Worm (Caenorhabditis elegans) whole organism, dauer: ENCODE results near the gene ari-2.

Experiments
- unc-62 ChIP-seq: sonication (generic microtip); optimal IDR thresholded peaks from 2 replicates; lab custom pipeline; 2017; ENCODE audit warnings: missing biosample characterization, missing genetic modification reagents, missing genetic modification characterization

The ari-2 gene

DNA sequence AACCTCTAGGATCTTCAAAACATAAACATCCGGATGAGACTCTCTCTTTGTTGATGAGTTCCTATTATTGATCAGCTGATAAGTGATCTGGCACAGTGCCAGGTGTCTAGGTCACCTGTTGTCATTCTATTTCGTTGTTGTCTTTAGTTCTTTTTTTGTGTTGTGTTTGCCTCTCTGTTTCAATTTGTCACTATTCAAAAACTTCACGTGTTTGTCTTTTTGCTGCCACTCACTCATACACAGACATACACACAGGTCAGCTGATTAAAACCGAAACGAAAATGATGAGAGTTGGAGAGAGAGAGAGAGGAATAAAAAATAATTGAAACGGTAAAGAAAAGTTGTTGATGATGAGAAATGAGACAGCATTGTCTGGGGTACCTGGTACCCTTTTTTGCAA lies 40.2 kb downstream of the ari-2 start:
- TF ChIP-seq unc-62 (GFP tag; lab: Kevin White, UChicago) = no peak

DNA sequence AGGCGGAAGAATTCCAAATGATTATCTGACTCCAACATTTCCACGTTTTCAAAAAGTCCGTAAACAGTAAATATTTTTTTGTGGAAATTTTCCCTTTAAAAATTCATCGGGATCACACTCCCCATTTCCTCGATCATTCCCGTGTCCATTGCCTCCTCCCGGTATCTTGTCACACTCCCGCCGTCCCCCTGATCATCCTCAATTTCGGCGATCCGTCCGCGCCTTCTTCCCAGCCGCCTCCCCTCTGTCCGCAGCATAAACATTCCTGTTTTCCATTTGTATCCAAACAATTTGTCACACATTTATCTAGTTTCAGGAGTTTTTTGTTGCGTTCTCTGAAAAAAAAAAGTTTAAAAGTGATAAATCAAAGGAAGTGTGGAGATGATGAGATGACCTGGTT lies 42.0 kb downstream of the ari-2 start:
- TF ChIP-seq unc-62 (GFP tag; lab: Kevin White, UChicago) = no peak

DNA sequence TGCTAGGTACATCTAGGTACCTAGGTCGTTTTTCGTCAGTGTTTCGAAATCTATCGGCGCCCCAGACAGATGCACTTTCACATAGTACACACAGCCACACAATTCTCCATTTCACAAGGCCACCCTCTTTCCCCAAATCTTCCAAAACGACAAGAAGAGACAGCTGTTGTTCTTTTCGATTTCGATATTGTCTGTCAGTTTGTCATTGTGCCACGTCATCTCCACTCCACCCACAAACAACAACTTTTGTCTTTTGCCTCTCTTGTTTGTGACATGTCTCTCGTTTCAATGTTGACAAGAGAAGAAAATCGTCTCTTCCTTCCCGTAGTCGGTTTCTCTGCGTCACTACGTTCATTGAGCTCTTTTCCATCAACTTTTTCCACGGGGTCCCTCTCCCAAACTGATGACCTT lies 42.9 kb downstream of the ari-2 start:
- no peak for TF ChIP-seq unc-62 (GFP tag; lab: Kevin White, UChicago)

DNA sequence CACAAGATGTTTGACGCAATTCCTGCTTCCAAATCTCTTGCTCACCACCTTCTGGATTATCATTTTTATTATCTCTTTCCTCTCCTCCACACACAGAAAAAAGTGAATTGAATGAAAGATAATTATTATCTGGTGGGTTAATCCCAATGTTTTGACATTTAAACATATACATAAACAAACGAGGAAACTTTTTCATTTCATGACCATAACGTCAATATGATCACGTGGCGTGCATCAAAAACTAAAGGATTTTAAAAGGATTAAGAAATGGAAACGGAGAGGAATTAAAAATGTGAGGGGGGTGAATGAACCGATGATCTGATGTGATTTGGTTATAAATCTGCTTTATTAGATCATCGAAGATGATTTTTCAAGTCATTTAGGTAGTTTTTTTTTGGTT lies 44.6 kb downstream of the ari-2 start:
- no peak for TF ChIP-seq unc-62 (GFP tag; lab: Kevin White, UChicago)

DNA sequence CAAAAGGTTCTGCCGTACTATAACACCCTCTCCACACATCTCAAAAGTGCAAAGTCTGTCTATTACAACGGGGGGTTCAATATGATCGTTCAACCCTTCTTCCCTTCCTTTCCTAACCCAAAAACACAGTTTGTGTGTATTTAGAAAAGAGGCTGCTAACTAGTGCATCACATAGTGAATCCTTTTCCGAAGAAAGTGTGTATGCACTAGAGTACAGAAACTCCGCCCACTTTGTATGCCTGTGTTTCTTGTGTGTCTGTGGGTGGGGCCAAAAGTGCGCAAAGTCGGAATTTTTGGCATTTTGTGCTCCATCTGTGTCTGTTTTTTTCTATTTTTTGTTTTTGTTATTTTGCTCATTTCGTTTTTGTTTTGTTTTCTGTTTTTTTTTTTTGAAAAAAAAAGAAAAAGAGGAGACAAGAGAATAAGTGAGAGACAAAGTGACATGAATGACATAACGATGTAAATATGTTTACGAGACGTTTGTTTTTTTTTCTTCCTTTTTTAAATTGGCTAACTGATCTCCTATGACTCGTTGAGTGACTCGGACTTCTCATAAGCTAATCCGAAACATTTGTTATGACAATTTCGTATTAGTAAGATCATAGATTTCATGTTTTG lies 47.7 kb downstream of the ari-2 start:
- no peak for TF ChIP-seq unc-62 (GFP tag; lab: Kevin White, UChicago)

DNA sequence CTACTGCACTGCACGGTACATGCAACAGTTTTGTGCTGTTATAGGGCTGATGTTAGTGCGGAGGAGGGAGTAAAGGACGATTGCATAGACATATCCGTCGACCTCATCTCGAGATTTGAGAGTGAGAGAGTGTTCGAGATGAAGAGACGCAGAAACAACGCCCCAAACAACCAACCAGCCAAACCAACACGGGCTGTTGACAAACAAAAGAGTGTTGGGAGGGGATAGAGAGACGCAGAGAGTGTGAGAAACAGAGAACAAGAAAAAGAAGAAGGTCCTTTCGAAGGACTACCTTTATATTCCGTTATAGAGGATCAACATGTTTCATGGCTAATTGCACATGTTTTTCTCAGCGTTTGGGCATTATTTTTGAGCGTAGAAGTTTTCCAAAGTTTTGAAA lies 49.4 kb downstream of the ari-2 start:
- no peak for TF ChIP-seq unc-62 (GFP tag; lab: Kevin White, UChicago)

DNA sequence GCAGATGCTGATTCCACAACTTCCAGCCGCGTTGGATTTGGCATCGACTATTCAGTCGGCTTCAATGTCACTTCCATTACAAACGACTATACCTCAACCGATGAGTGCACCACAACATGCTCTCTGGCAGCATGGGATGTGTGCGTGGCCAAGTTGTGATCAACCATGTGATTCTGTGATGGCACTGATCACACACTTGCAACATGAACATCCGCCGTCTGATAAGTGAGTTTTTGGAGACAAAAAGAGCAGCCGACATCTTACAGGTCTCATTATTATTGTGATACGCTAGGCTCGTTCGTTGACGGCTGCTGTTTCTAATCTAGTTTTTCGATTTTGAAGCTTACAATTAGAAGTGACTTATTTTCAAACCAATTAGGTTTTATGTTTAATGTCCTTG lies 51.5 kb downstream of the ari-2 start:
- no peak for TF ChIP-seq unc-62 (GFP tag; lab: Kevin White, UChicago)

DNA sequence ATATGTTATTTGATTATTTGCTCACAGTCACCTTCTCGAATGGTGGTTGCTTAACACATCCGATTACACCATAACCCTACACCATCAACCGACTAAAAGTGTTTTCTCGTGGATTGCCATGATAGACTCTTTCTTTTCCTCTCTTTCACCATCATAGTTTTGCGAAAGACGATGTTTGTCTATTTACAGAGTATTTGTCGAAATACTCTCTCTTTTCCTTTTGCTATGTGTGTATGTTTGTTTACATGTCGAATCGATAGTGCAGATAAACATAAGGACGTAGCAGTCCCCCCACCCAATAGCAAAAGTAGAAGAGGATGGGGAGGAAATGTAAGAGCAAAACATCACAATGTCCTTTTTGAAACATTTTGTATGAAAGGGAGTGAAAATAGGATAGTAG lies 52.4 kb downstream of the ari-2 start:
- no peak for TF ChIP-seq unc-62 (GFP tag; lab: Kevin White, UChicago)

DNA sequence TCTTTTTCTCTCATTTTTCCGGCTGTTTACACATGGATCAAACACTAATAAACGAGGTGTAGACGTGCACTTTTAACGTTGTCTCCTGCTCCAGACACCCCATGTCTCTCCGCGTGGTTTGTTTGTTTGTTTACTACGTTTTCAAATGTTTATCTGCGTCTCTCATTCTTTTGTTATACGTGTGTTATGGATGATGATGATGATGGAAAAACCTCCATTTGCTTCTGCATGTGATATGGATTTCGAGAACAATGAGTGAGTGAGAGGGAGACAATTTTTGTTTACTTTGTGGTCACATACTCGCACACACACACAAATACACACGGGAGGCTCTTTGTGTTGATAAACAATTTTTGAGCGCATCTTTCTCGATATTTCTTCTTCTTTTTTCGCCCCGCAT lies 53.5 kb downstream of the ari-2 start:
- no peak for TF ChIP-seq unc-62 (GFP tag; lab: Kevin White, UChicago)

DNA sequence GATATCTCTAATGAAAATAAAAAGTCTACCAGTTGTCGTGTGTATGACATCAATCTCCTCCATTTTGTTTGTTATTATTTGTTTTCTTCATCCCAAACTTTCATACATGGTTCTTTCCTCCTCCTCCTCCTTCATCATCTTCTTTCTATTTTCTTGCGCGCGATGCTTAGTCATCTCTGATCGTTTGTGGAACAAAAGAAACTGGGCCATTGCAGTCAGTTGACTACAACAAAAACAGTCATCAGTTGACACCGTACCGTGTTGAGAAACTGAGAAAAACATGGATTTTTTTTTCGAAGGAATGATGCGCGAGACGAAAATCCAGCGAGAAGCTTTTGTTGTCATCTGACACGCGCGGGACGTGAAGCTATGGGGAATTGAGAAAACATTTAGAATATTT lies 54.3 kb downstream of the ari-2 start:
- no peak for TF ChIP-seq unc-62 (GFP tag; lab: Kevin White, UChicago)

DNA sequence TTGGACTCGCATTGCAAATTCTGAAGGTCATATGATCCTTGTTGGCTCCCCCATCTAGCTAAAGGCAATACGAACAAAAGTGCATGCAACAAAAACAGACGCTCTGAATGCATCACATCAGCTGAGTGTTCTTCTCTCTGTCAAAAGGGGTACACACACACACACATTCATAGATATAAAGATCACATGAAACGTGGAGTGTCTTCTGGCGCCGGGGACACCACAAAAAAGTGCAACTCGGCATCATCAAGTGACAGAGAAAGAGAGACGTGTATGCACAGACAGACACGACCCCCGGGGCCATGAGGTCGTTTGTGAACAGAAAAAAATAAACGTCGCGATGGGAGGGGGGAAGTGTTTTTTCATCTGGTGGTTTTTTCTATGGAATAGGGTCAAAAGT lies 56.4 kb downstream of the ari-2 start:
- TF ChIP-seq unc-62 (GFP tag; lab: Kevin White, UChicago) = no peak
